Worm (Caenorhabditis elegans) whole organism, L2 larva: ENCODE measurements around the gene T19H12.2.

Source experiments
- C34F6.9 ChIP-seq: fragments of 150-350 bp; optimal IDR thresholded peaks from 2 replicates; lab custom pipeline; 2014; ENCODE audit warnings: missing biosample characterization, missing genetic modification characterization
- F13H6.1 ChIP-seq: sonication (generic microtip); optimal IDR thresholded peaks from 2 replicates; lab custom pipeline; 2016; ENCODE audit warnings: missing genetic modification characterization, missing compliant biosample characterization
- R02D3.7 ChIP-seq: fragments of 150-350 bp; optimal IDR thresholded peaks from 2 replicates; lab custom pipeline; 2014; ENCODE audit warnings: missing biosample characterization, missing genetic modification characterization
- Y55F3AM.14 ChIP-seq: fragments of 200-800 bp; sonication (Bioruptor generic); optimal IDR thresholded peaks from 2 replicates; lab custom pipeline; 2018; ENCODE audit warnings: mild to moderate bottlenecking, missing genetic modification characterization, missing compliant biosample characterization
- alr-1 ChIP-seq: fragments of 150-350 bp; optimal IDR thresholded peaks from 2 replicates; lab custom pipeline; 2014; ENCODE audit warnings: missing biosample characterization, missing genetic modification characterization
- aly-2 ChIP-seq: fragments of 150-350 bp; optimal IDR thresholded peaks from 2 replicates; lab custom pipeline; 2014; ENCODE audit warnings: missing biosample characterization, missing genetic modification characterization
- ama-1 ChIP-seq: fragments of 150-350 bp; optimal IDR thresholded peaks from 2 replicates; lab custom pipeline; 2018; ENCODE audit warnings: inconsistent platforms
- blmp-1 ChIP-seq: sonication (generic microtip); optimal IDR thresholded peaks from 2 replicates; lab custom pipeline; 2017; ENCODE audit warnings: missing genetic modification characterization, mild to moderate bottlenecking, missing compliant biosample characterization, antibody characterized with exemption, moderate library complexity; ENCODE audit not compliant: insufficient read depth
- ceh-16 ChIP-seq: fragments of 150-350 bp; optimal IDR thresholded peaks from 2 replicates; lab custom pipeline; 2014; ENCODE audit warnings: missing biosample characterization, missing genetic modification characterization
- ceh-82 ChIP-seq: fragments of 150-350 bp; optimal IDR thresholded peaks from 2 replicates; lab custom pipeline; 2014; ENCODE audit warnings: missing biosample characterization, missing genetic modification characterization
- crh-2 ChIP-seq: sonication (generic microtip); optimal IDR thresholded peaks from 2 replicates; lab custom pipeline; 2017; ENCODE audit warnings: missing biosample characterization, missing genetic modification characterization
- elt-1 ChIP-seq: fragments of 150-350 bp; optimal IDR thresholded peaks from 2 replicates; lab custom pipeline; 2014; ENCODE audit warnings: missing biosample characterization, missing genetic modification characterization
- elt-3 ChIP-seq: sonication (generic microtip); optimal IDR thresholded peaks from 2 replicates; lab custom pipeline; 2017; ENCODE audit warnings: missing biosample characterization, missing genetic modification characterization
- fos-1 ChIP-seq: fragments of 150-350 bp; optimal IDR thresholded peaks from 2 replicates; lab custom pipeline; 2014; ENCODE audit warnings: missing biosample characterization, missing genetic modification characterization
- gmeb-1 ChIP-seq: fragments of 150-350 bp; optimal IDR thresholded peaks from 2 replicates; lab custom pipeline; 2014; ENCODE audit warnings: missing biosample characterization, missing genetic modification characterization
- lin-11 ChIP-seq: fragments of 150-350 bp; sonication (generic microtip); optimal IDR thresholded peaks from 2 replicates; lab custom pipeline; 2014; ENCODE audit warnings: missing biosample characterization, missing genetic modification characterization, inconsistent platforms, mixed read lengths
- lin-13 ChIP-seq: fragments of 150-350 bp; optimal IDR thresholded peaks from 2 replicates; lab custom pipeline; 2014; ENCODE audit warnings: missing biosample characterization, missing genetic modification reagents, missing genetic modification characterization
- lin-39 ChIP-seq: fragments of 150-350 bp; optimal IDR thresholded peaks from 2 replicates; lab custom pipeline; 2014; ENCODE audit warnings: missing biosample characterization, missing genetic modification reagents, missing genetic modification characterization
- lsy-2 ChIP-seq, 2 experiments: fragments of 150-350 bp in 1 of 2; sonication (generic microtip) in 1 of 2; optimal IDR thresholded peaks; 2 replicates each; lab custom pipeline; 2014 to 2017; ENCODE audit warnings: missing biosample characterization in 2 of 2, missing genetic modification characterization in 2 of 2
- mab-5 ChIP-seq: fragments of 150-350 bp; optimal IDR thresholded peaks from 2 replicates; lab custom pipeline; 2014; ENCODE audit warnings: missing biosample characterization, missing genetic modification characterization
- mbf-1 ChIP-seq: sonication (generic microtip); optimal IDR thresholded peaks from 2 replicates; lab custom pipeline; 2017; ENCODE audit warnings: missing biosample characterization, missing genetic modification characterization
- mdl-1 ChIP-seq, 2 experiments: fragments of 150-350 bp in 1 of 2; sonication (generic microtip) in 1 of 2; optimal IDR thresholded peaks; 2 replicates each; lab custom pipeline; 2017; ENCODE audit warnings: missing biosample characterization in 2 of 2, missing genetic modification characterization in 2 of 2
- nhr-10 ChIP-seq: sonication (generic microtip); optimal IDR thresholded peaks from 2 replicates; lab custom pipeline; 2017; ENCODE audit warnings: missing biosample characterization, missing genetic modification characterization
- nhr-11 ChIP-seq: fragments of 150-350 bp; optimal IDR thresholded peaks from 2 replicates; lab custom pipeline; 2014; ENCODE audit warnings: missing biosample characterization, missing genetic modification characterization
- nhr-12 ChIP-seq: fragments of 150-350 bp; optimal IDR thresholded peaks from 2 replicates; lab custom pipeline; 2014; ENCODE audit warnings: missing biosample characterization, missing genetic modification characterization
- nhr-129 ChIP-seq: fragments of 150-350 bp; optimal IDR thresholded peaks from 2 replicates; lab custom pipeline; 2014; ENCODE audit warnings: missing biosample characterization, missing genetic modification characterization
- nhr-21 ChIP-seq: fragments of 150-350 bp; optimal IDR thresholded peaks from 2 replicates; lab custom pipeline; 2014; ENCODE audit warnings: missing biosample characterization, missing genetic modification characterization
- nhr-23 ChIP-seq: fragments of 150-350 bp; optimal IDR thresholded peaks from 2 replicates; lab custom pipeline; 2014; ENCODE audit warnings: missing biosample characterization, missing genetic modification reagents, missing genetic modification characterization
- nhr-237 ChIP-seq: fragments of 150-350 bp; optimal IDR thresholded peaks from 2 replicates; lab custom pipeline; 2014; ENCODE audit warnings: missing biosample characterization, missing genetic modification characterization
- nhr-25 ChIP-seq: fragments of 150-350 bp; sonication (generic microtip); optimal IDR thresholded peaks from 3 replicates; lab custom pipeline; 2014; ENCODE audit warnings: missing biosample characterization, missing genetic modification characterization
- nhr-6 ChIP-seq: fragments of 150-350 bp; optimal IDR thresholded peaks from 2 replicates; lab custom pipeline; 2014; ENCODE audit warnings: missing biosample characterization, missing genetic modification characterization
- nhr-77 ChIP-seq: fragments of 150-350 bp; optimal IDR thresholded peaks from 2 replicates; lab custom pipeline; 2014; ENCODE audit warnings: missing biosample characterization, missing genetic modification characterization
- peb-1 ChIP-seq: fragments of 150-350 bp; optimal IDR thresholded peaks from 2 replicates; lab custom pipeline; 2014; ENCODE audit warnings: missing biosample characterization, missing genetic modification characterization
- sem-4 ChIP-seq: fragments of 150-350 bp; optimal IDR thresholded peaks from 2 replicates; lab custom pipeline; 2014; ENCODE audit warnings: missing biosample characterization, missing genetic modification reagents, missing genetic modification characterization
- skn-1 ChIP-seq: sonication (generic microtip); optimal IDR thresholded peaks from 2 replicates; lab custom pipeline; 2017; ENCODE audit warnings: missing biosample characterization, missing genetic modification characterization
- sma-3 ChIP-seq: sonication (generic microtip); optimal IDR thresholded peaks from 2 replicates; lab custom pipeline; 2016; ENCODE audit warnings: missing genetic modification reagents, missing genetic modification characterization, missing compliant biosample characterization
- sma-9 ChIP-seq, 2 experiments: fragments of 150-350 bp in 1 of 2; sonication (generic microtip) in 1 of 2; optimal IDR thresholded peaks; 2 replicates each; lab custom pipeline; 2014 to 2016; ENCODE audit warnings: missing genetic modification characterization in 2 of 2, mild to moderate bottlenecking in 1 of 2, missing biosample characterization in 1 of 2, missing compliant biosample characterization in 1 of 2, missing genetic modification reagents in 1 of 2, moderate library complexity in 1 of 2
- snpc-4 ChIP-seq: fragments of 150-350 bp; optimal IDR thresholded peaks from 2 replicates; lab custom pipeline; 2014; ENCODE audit warnings: missing biosample characterization, missing genetic modification characterization
- unc-39 ChIP-seq: fragments of 150-350 bp; optimal IDR thresholded peaks from 2 replicates; lab custom pipeline; 2014; ENCODE audit warnings: missing biosample characterization, missing genetic modification characterization
- unc-55 ChIP-seq: fragments of 150-350 bp; sonication (generic microtip); optimal IDR thresholded peaks from 3 replicates; lab custom pipeline; 2014; ENCODE audit warnings: missing biosample characterization, missing genetic modification reagents, missing genetic modification characterization
- unc-62 ChIP-seq: fragments of 150-350 bp; optimal IDR thresholded peaks from 2 replicates; lab custom pipeline; 2014; ENCODE audit warnings: missing biosample characterization, missing genetic modification reagents, missing genetic modification characterization
- zag-1 ChIP-seq: fragments of 150-350 bp; optimal IDR thresholded peaks from 2 replicates; lab custom pipeline; 2014; ENCODE audit warnings: missing biosample characterization, missing genetic modification characterization
- ztf-1 ChIP-seq: fragments of 200-800 bp; sonication (Bioruptor generic); conservative IDR thresholded peaks from 2 replicates; pipeline ENCODE4 v1.3.6; 2022; ENCODE audit warnings: missing genetic modification characterization, missing compliant biosample characterization
- ztf-11 ChIP-seq: sonication (generic microtip); optimal IDR thresholded peaks from 2 replicates; lab custom pipeline; 2017; ENCODE audit warnings: missing biosample characterization, missing genetic modification characterization
- ztf-4 ChIP-seq: fragments of 150-350 bp; optimal IDR thresholded peaks from 2 replicates; lab custom pipeline; 2014; ENCODE audit warnings: missing biosample characterization, missing genetic modification characterization

Gene T19H12.2

ce11 chrV:4889976-4890479 lies at the start of gene T19H12.2:
Gene T19H12.2, plus strand, starts transcription at chrV:4890429.
- no peak for TF ChIP-seq peb-1

ce11 chrV:4841179-4841578 lies 49.0 kb upstream of the T19H12.2 start, which contains the start of gene cwp-1:
Gene cwp-1, minus strand, starts transcription at chrV:4841279.
- no peak for TF ChIP-seq ztf-1 (GFP tag; lab: Robert Waterston, UW)
- no peak for TF ChIP-seq ztf-4 (tag; lab: Kevin White, UChicago)
- no peak for TF ChIP-seq snpc-4 (tag; lab: Kevin White, UChicago)
- no peak for TF ChIP-seq unc-55
- TF ChIP-seq ceh-16: no peak
- no peak for TF ChIP-seq lin-11 (tag; lab: Kevin White, UChicago)
- TF ChIP-seq mdl-1 (tag; optimal IDR thresholded peaks at IDR 0.05; lab: Kevin White, UChicago): no peak
- no peak for TF ChIP-seq crh-2
- no peak for TF ChIP-seq R02D3.7 (tag; lab: Kevin White, UChicago)
- TF ChIP-seq skn-1: no peak
- no peak for TF ChIP-seq nhr-6 (tag; lab: Kevin White, UChicago)
- no peak for TF ChIP-seq ztf-11 (tag; lab: Kevin White, UChicago)
- no peak for TF ChIP-seq ama-1 (lab: Kevin White, UChicago)
- TF ChIP-seq elt-1: no peak
- no peak for TF ChIP-seq sem-4 (tag; lab: Kevin White, UChicago)

ce11 chrV:4842544-4842943 lies 47.7 kb upstream of the T19H12.2 start, which contains the start of the genes cwp-2 and cwp-3:
Gene cwp-2, minus strand, starts transcription at chrV:4842644.
Gene cwp-3, plus strand, starts transcription at chrV:4842836.
- TF ChIP-seq unc-55: no peak
- no peak for TF ChIP-seq sma-9 (GFP tag; optimal IDR thresholded peaks at IDR 0.05; lab: Kevin White, UChicago)
- no peak for TF ChIP-seq sma-9 (tag; optimal IDR thresholded peaks at IDR 0.05; lab: Kevin White, UChicago)
- TF ChIP-seq Y55F3AM.14 (GFP tag; lab: Kevin White, UChicago): no peak
- TF ChIP-seq nhr-10 (tag; lab: Kevin White, UChicago): no peak
- TF ChIP-seq fos-1 (tag; lab: Kevin White, UChicago): no peak
- TF ChIP-seq ztf-1 (GFP tag; lab: Robert Waterston, UW): no peak
- TF ChIP-seq alr-1 (tag; lab: Kevin White, UChicago): no peak
- TF ChIP-seq F13H6.1 (tag; lab: Kevin White, UChicago): no peak
- no peak for TF ChIP-seq lsy-2 (tag; optimal IDR thresholded peaks at IDR 0.05; lab: Kevin White, UChicago)
- TF ChIP-seq elt-3: no peak
- no peak for TF ChIP-seq gmeb-1
- TF ChIP-seq unc-62: no peak
- no peak for TF ChIP-seq ztf-11 (tag; lab: Kevin White, UChicago)
- no peak for TF ChIP-seq lin-13
- no peak for TF ChIP-seq elt-1
- no peak for TF ChIP-seq unc-39 (tag; lab: Kevin White, UChicago)
- TF ChIP-seq C34F6.9 (tag; lab: Kevin White, UChicago): no peak
- no peak for TF ChIP-seq skn-1
- no peak for TF ChIP-seq nhr-129 (tag; lab: Kevin White, UChicago)
- TF ChIP-seq zag-1 (tag; lab: Kevin White, UChicago): no peak
- TF ChIP-seq, all 48 proteins: peak for 0

ce11 chrV:4844591-4844990 lies 45.6 kb upstream of the T19H12.2 start, which contains the start of gene abhd-5.2:
Gene abhd-5.2, plus strand, starts transcription at chrV:4844685.
- TF ChIP-seq mab-5 (tag; lab: Kevin White, UChicago): no peak
- peak; percentile 71 for TF ChIP-seq gmeb-1
- no peak for TF ChIP-seq lin-11 (tag; lab: Kevin White, UChicago)
- peak; percentile 60 for TF ChIP-seq fos-1 (tag; lab: Kevin White, UChicago)
- TF ChIP-seq sma-3 (GFP tag; lab: Kevin White, UChicago): peak; percentile 12
- no peak for TF ChIP-seq lin-39 (tag; lab: Kevin White, UChicago)
- no peak for TF ChIP-seq unc-62
- TF ChIP-seq lsy-2 (tag; optimal IDR thresholded peaks at IDR 0.05; lab: Kevin White, UChicago): peak in 1 of 2 experiments; percentile 61
- no peak for TF ChIP-seq ztf-4 (tag; lab: Kevin White, UChicago)
- TF ChIP-seq sma-9 (GFP tag; optimal IDR thresholded peaks at IDR 0.05; lab: Kevin White, UChicago): peak; percentile 45
- no peak for TF ChIP-seq sma-9 (tag; optimal IDR thresholded peaks at IDR 0.05; lab: Kevin White, UChicago)
- TF ChIP-seq elt-1: no peak
- peak; percentile 83 for TF ChIP-seq C34F6.9 (tag; lab: Kevin White, UChicago)
- TF ChIP-seq unc-39 (tag; lab: Kevin White, UChicago): no peak
- TF ChIP-seq nhr-10 (tag; lab: Kevin White, UChicago): no peak
- no peak for TF ChIP-seq alr-1 (tag; lab: Kevin White, UChicago)
- no peak for TF ChIP-seq snpc-4 (tag; lab: Kevin White, UChicago)
- no peak for TF ChIP-seq nhr-12 (tag; lab: Kevin White, UChicago)
- peak; percentile 66 for TF ChIP-seq unc-55
- peak; percentile 7 for TF ChIP-seq nhr-25 (tag; lab: Kevin White, UChicago)
- no peak for TF ChIP-seq ceh-82 (tag; lab: Kevin White, UChicago)
- TF ChIP-seq Y55F3AM.14 (GFP tag; lab: Kevin White, UChicago): no peak
- no peak for TF ChIP-seq mbf-1
- TF ChIP-seq blmp-1 (tag; lab: Kevin White, UChicago): no peak
- no peak for TF ChIP-seq peb-1
- TF ChIP-seq nhr-77 (tag; lab: Kevin White, UChicago): no peak
- TF ChIP-seq aly-2: no peak
- no peak for TF ChIP-seq nhr-21 (tag; lab: Kevin White, UChicago)
- no peak for TF ChIP-seq nhr-237 (tag; lab: Kevin White, UChicago)
- no peak for TF ChIP-seq sem-4 (tag; lab: Kevin White, UChicago)
- TF ChIP-seq R02D3.7 (tag; lab: Kevin White, UChicago): no peak
- no peak for TF ChIP-seq nhr-11 (tag; lab: Kevin White, UChicago)
- no peak for TF ChIP-seq nhr-23 (tag; lab: Kevin White, UChicago)
- TF ChIP-seq zag-1 (tag; lab: Kevin White, UChicago): no peak
- peak; percentile 45 for TF ChIP-seq crh-2
